Worm (Caenorhabditis elegans) whole organism, L4 larva: ENCODE measurements around the gene T21B10.4.

ENCODE experiments used
- D1046.2 ChIP-seq: fragments of 200-800 bp; sonication (Bioruptor generic); IDR thresholded peaks from 2 replicates; pipeline ENCODE4 v1.3.6; 2022; ENCODE audit warnings: missing genetic modification characterization, missing compliant biosample characterization
- F26F4.8 ChIP-seq: fragments of 200-800 bp; sonication (Bioruptor generic); conservative IDR thresholded peaks from 2 replicates; pipeline ENCODE4 v1.3.6; 2022; ENCODE audit warnings: missing genetic modification characterization, missing compliant biosample characterization
- F37D6.2 ChIP-seq: sonication (generic microtip); optimal IDR thresholded peaks from 2 replicates; lab custom pipeline; 2016; ENCODE audit warnings: mild to moderate bottlenecking, missing genetic modification characterization, missing compliant biosample characterization
- F44E2.7 ChIP-seq: fragments of 200-800 bp; sonication (Bioruptor generic); IDR thresholded peaks from 2 replicates; pipeline ENCODE4 v2.1.2; 2022; ENCODE audit warnings: missing genetic modification characterization, missing compliant biosample characterization
- F49E8.2 ChIP-seq: sonication (generic microtip); optimal IDR thresholded peaks from 2 replicates; lab custom pipeline; 2016; ENCODE audit warnings: missing compliant biosample characterization, mild to moderate bottlenecking, missing genetic modification characterization, borderline replicate concordance
- T26A8.4 ChIP-seq: fragments of 200-800 bp; sonication (Bioruptor generic); IDR thresholded peaks from 2 replicates; pipeline ENCODE4 v1.3.6; 2022; ENCODE audit warnings: missing genetic modification characterization, missing compliant biosample characterization
- Y48G9A.11 ChIP-seq: fragments of 200-800 bp; sonication (Bioruptor generic); IDR thresholded peaks from 2 replicates; pipeline ENCODE4 v1.3.6; 2022; ENCODE audit warnings: missing genetic modification reagents, missing genetic modification characterization, missing compliant biosample characterization
- Y75B8A.6 ChIP-seq: fragments of 200-800 bp; sonication (Bioruptor generic); IDR thresholded peaks from 2 replicates; pipeline ENCODE4 v1.3.6; 2022; ENCODE audit warnings: missing genetic modification reagents, missing genetic modification characterization, missing compliant biosample characterization
- ZK337.2 ChIP-seq: fragments of 200-800 bp; sonication (Bioruptor generic); IDR thresholded peaks from 2 replicates; pipeline ENCODE4 v1.3.6; 2022; ENCODE audit warnings: missing genetic modification reagents, missing genetic modification characterization, missing compliant biosample characterization
- aha-1 ChIP-seq: fragments of 150-350 bp; peaks from one replicate; lab custom pipeline; 2014; ENCODE audit warnings: missing biosample characterization, missing genetic modification characterization
- ama-1 ChIP-seq: fragments of 150-350 bp; optimal IDR thresholded peaks from 2 replicates; lab custom pipeline; 2014; ENCODE audit warnings: inconsistent platforms, mixed read lengths
- arid-1 ChIP-seq: fragments of 200-800 bp; sonication (Bioruptor generic); conservative IDR thresholded peaks from 2 replicates; pipeline ENCODE4 v1.3.6; 2022; ENCODE audit warnings: missing genetic modification reagents, missing genetic modification characterization, missing compliant biosample characterization
- attf-4 ChIP-seq: sonication (generic microtip); optimal IDR thresholded peaks from 3 replicates; lab custom pipeline; 2017; ENCODE audit warnings: missing biosample characterization, missing genetic modification characterization
- ceh-62 ChIP-seq: sonication (generic microtip); optimal IDR thresholded peaks from 2 replicates; lab custom pipeline; 2017; ENCODE audit warnings: missing biosample characterization, missing genetic modification characterization
- ceh-82 ChIP-seq: sonication (generic microtip); optimal IDR thresholded peaks from 2 replicates; lab custom pipeline; 2017; ENCODE audit warnings: missing biosample characterization, missing genetic modification characterization
- ctbp-1 ChIP-seq: fragments of 200-800 bp; sonication (Bioruptor generic); IDR thresholded peaks from 2 replicates; pipeline ENCODE4 v1.3.6; 2022; ENCODE audit warnings: missing genetic modification reagents, missing genetic modification characterization, missing compliant biosample characterization
- daf-12 ChIP-seq: fragments of 150-350 bp; optimal IDR thresholded peaks from 2 replicates; lab custom pipeline; 2014; ENCODE audit warnings: missing biosample characterization, missing genetic modification reagents, missing genetic modification characterization
- daf-16 ChIP-seq, 3 experiments: sonication (generic microtip); optimal IDR thresholded peaks; 2 replicates each; lab custom pipeline; 2016 to 2017; ENCODE audit warnings: missing genetic modification characterization in 3 of 3, missing genetic modification reagents in 3 of 3, mild to moderate bottlenecking in 2 of 3, missing compliant biosample characterization in 2 of 3, missing biosample characterization in 1 of 3, moderate library complexity in 1 of 3
- daf-8 ChIP-seq: fragments of 200-800 bp; sonication (Bioruptor generic); IDR thresholded peaks from 2 replicates; pipeline ENCODE4 v1.3.6; 2022; ENCODE audit warnings: missing genetic modification characterization, missing compliant biosample characterization
- dmd-6 ChIP-seq: fragments of 200-800 bp; sonication (Bioruptor generic); IDR thresholded peaks from 2 replicates; pipeline ENCODE4 v1.3.6; 2022; ENCODE audit warnings: missing genetic modification reagents, missing genetic modification characterization, missing compliant biosample characterization
- dmd-8 ChIP-seq: fragments of 200-800 bp; sonication (Bioruptor generic); IDR thresholded peaks from 2 replicates; pipeline ENCODE4 v1.3.6; 2022; ENCODE audit warnings: missing genetic modification characterization, missing compliant biosample characterization
- dmd-9 ChIP-seq: fragments of 200-800 bp; sonication (Bioruptor generic); IDR thresholded peaks from 2 replicates; pipeline ENCODE4 v1.3.6; 2022; ENCODE audit warnings: missing genetic modification reagents, missing genetic modification characterization, missing compliant biosample characterization
- dve-1 ChIP-seq: sonication (generic microtip); optimal IDR thresholded peaks from 2 replicates; lab custom pipeline; 2017; ENCODE audit warnings: antibody characterized with exemption, mild to moderate bottlenecking, missing genetic modification characterization, missing compliant biosample characterization; ENCODE audit not compliant: insufficient read depth
- egl-27 ChIP-seq: sonication (generic microtip); optimal IDR thresholded peaks from 3 replicates; lab custom pipeline; 2017; ENCODE audit warnings: missing biosample characterization, missing genetic modification reagents, missing genetic modification characterization
- fos-1 ChIP-seq: fragments of 150-350 bp; optimal IDR thresholded peaks from 2 replicates; lab custom pipeline; 2014; ENCODE audit warnings: missing biosample characterization, missing genetic modification characterization
- hlh-11 ChIP-seq: fragments of 200-800 bp; sonication (Bioruptor generic); optimal IDR thresholded peaks from 2 replicates; lab custom pipeline; 2018; ENCODE audit warnings: mild to moderate bottlenecking, missing genetic modification characterization, missing compliant biosample characterization
- hlh-30 ChIP-seq: sonication (generic microtip); optimal IDR thresholded peaks from 2 replicates; lab custom pipeline; 2017; ENCODE audit warnings: antibody characterized with exemption, mild to moderate bottlenecking, missing genetic modification characterization, missing compliant biosample characterization; ENCODE audit not compliant: insufficient read depth
- jun-1 ChIP-seq: fragments of 150-350 bp; optimal IDR thresholded peaks from 2 replicates; lab custom pipeline; 2014; ENCODE audit warnings: missing biosample characterization, missing genetic modification reagents, missing genetic modification characterization
- lin-39 ChIP-seq: fragments of 150-350 bp; optimal IDR thresholded peaks from 2 replicates; lab custom pipeline; 2014; ENCODE audit warnings: missing biosample characterization, missing genetic modification reagents, missing genetic modification characterization
- lsy-2 ChIP-seq, 2 experiments: fragments of 150-350 bp in 1 of 2; sonication (generic microtip) in 1 of 2; optimal IDR thresholded peaks; 2 replicates each; lab custom pipeline; 2014 to 2017; ENCODE audit warnings: missing biosample characterization in 2 of 2, missing genetic modification characterization in 2 of 2
- mxl-3 ChIP-seq: fragments of 200-800 bp; sonication (Bioruptor generic); optimal IDR thresholded peaks from 2 replicates; lab custom pipeline; 2018; ENCODE audit warnings: mild to moderate bottlenecking, missing genetic modification characterization, missing compliant biosample characterization
- nhr-11 ChIP-seq: fragments of 150-350 bp; optimal IDR thresholded peaks from 2 replicates; lab custom pipeline; 2014; ENCODE audit warnings: missing biosample characterization, missing genetic modification characterization
- nhr-237 ChIP-seq: sonication (generic microtip); optimal IDR thresholded peaks from 2 replicates; lab custom pipeline; 2017; ENCODE audit warnings: missing biosample characterization, missing genetic modification characterization
- nhr-28 ChIP-seq: fragments of 150-350 bp; optimal IDR thresholded peaks from 2 replicates; lab custom pipeline; 2014; ENCODE audit warnings: missing biosample characterization, missing genetic modification characterization
- nhr-42 ChIP-seq: fragments of 200-800 bp; sonication (Bioruptor generic); IDR thresholded peaks from 2 replicates; pipeline ENCODE4 v1.3.6; 2022; ENCODE audit warnings: missing genetic modification characterization, missing compliant biosample characterization
- nhr-6 ChIP-seq: fragments of 150-350 bp; optimal IDR thresholded peaks from 2 replicates; lab custom pipeline; 2014; ENCODE audit warnings: missing biosample characterization, missing genetic modification characterization
- snpc-4 ChIP-seq: fragments of 150-350 bp; optimal IDR thresholded peaks from 2 replicates; lab custom pipeline; 2014; ENCODE audit warnings: missing biosample characterization, missing genetic modification characterization
- unc-39 ChIP-seq: sonication (generic microtip); optimal IDR thresholded peaks from 2 replicates; lab custom pipeline; 2017; ENCODE audit warnings: missing biosample characterization, missing genetic modification characterization
- unc-62 ChIP-seq, 3 experiments: fragments of 150-350 bp in 1 of 3; sonication (generic microtip); optimal IDR thresholded peaks in 2 of 3; peaks in 1 of 3; 1 replicate in 1 of 3; 2 replicates in 2 of 3; lab custom pipeline; 2014 to 2017; ENCODE audit warnings: missing biosample characterization in 3 of 3, missing genetic modification characterization in 3 of 3, missing genetic modification reagents in 3 of 3, missing genotype in 1 of 3

T21B10.4 gene

DNA sequence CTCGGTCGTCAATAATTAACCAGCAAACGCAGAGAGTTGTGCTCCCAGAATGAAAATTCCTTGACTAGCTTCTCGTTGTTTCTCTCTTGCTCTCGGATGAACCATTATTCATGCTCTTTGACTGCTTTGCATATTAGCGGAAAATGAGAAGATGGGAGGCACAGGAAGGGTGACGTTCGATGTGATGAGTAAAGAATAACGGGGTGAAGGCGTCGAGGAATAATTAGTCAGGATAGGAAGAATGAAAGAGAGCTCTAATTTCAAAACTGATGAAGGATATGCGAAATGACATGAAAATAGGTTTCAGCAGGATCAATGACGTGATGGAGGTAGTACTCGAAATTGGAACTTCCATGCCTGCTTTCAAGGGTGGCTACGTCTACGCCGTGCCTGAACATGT, 10.6 kb downstream of the T21B10.4 start:
- TF ChIP-seq daf-16 (GFP tag; optimal IDR thresholded peaks at IDR 0.05; lab: Kevin White, UChicago) (no peak), daf-16 (tag; optimal IDR thresholded peaks at IDR 0.05; lab: Kevin White, UChicago) (no peak), nhr-6 (tag; lab: Kevin White, UChicago) (no peak), ceh-82 (no peak), unc-62 (GFP tag; optimal IDR thresholded peaks at IDR 0.05 in 1 of 2; lab: Kevin White, UChicago) (peak in 1 of 2 experiments; percentile 97), unc-62 (tag; optimal IDR thresholded peaks at IDR 0.05; lab: Kevin White, UChicago) (no peak)

ce11 chrII:8953703-8954102, 13.0 kb downstream of the T21B10.4 start:
- TF ChIP-seq dmd-8 (GFP tag; lab: Robert Waterston, UW) (no peak), attf-4 (tag; lab: Kevin White, UChicago) (no peak)

ce11 chrII:8956896-8957295, 16.2 kb downstream of the T21B10.4 start:
- TF ChIP-seq ZK337.2 (GFP tag; lab: Robert Waterston, UW) (no peak), Y48G9A.11 (GFP tag; lab: Robert Waterston, UW) (no peak), snpc-4 (no peak), arid-1 (GFP tag; lab: Robert Waterston, UW) (no peak), lin-39 (tag; lab: Kevin White, UChicago) (no peak), F26F4.8 (GFP tag; lab: Robert Waterston, UW) (no peak), dmd-9 (GFP tag; lab: Robert Waterston, UW) (no peak), jun-1 (tag; lab: Kevin White, UChicago) (no peak), unc-39 (tag; lab: Kevin White, UChicago) (no peak), F37D6.2 (no peak), daf-12 (tag; lab: Kevin White, UChicago) (no peak), dve-1 (tag; lab: Kevin White, UChicago) (no peak), T26A8.4 (no peak)
- TF ChIP-seq, all 104 proteins: peak for 0

DNA sequence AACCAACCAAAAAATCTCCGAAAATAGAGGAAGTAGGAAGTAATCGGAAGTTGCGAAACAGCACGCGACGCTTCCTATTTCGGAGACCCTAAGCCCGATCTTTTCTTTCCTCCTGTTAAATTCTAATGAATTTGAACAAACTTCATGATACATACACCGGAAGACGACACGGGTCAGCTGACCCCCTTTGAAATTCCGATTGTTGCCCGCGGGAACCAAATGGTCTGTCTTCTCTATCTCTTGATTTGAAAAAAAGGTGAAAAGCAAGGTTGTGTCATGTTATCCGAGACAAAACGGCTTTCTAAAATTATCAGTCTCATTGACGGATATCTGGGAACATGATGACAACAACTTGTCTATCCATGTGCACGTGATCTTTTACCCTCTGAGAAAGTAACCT, 18.4 kb downstream of the T21B10.4 start:
- no peak for TF ChIP-seq ama-1
- no peak for TF ChIP-seq fos-1
- TF ChIP-seq ctbp-1: no peak
- no peak for TF ChIP-seq F44E2.7
- TF ChIP-seq daf-8: no peak
- peak; percentile 22 for TF ChIP-seq hlh-11 (tag; lab: Kevin White, UChicago)
- TF ChIP-seq nhr-28: peak; percentile 2
- peak in 1 of 2 experiments; percentile 13 for TF ChIP-seq lsy-2 (tag; optimal IDR thresholded peaks at IDR 0.05; lab: Kevin White, UChicago)
- no peak for TF ChIP-seq jun-1 (tag; lab: Kevin White, UChicago)
- no peak for TF ChIP-seq egl-27 (tag; lab: Kevin White, UChicago)
- peak in 1 of 2 experiments; percentile 32 for TF ChIP-seq daf-16 (GFP tag; optimal IDR thresholded peaks at IDR 0.05; lab: Kevin White, UChicago)
- TF ChIP-seq daf-16 (tag; optimal IDR thresholded peaks at IDR 0.05; lab: Kevin White, UChicago): no peak
- no peak for TF ChIP-seq F49E8.2
- TF ChIP-seq dmd-9 (GFP tag; lab: Robert Waterston, UW): no peak
- TF ChIP-seq nhr-11 (tag; lab: Kevin White, UChicago): peak; percentile 46
- TF ChIP-seq nhr-42 (GFP tag; lab: Robert Waterston, UW): no peak
- TF ChIP-seq unc-62 (GFP tag; optimal IDR thresholded peaks at IDR 0.05 in 1 of 2; lab: Kevin White, UChicago): peak in 1 of 2 experiments; percentile 93
- no peak for TF ChIP-seq unc-62 (tag; optimal IDR thresholded peaks at IDR 0.05; lab: Kevin White, UChicago)
- TF ChIP-seq aha-1: peak; percentile 79
- TF ChIP-seq hlh-30: peak; percentile 37
- TF ChIP-seq, all 104 proteins: peak for 8

DNA sequence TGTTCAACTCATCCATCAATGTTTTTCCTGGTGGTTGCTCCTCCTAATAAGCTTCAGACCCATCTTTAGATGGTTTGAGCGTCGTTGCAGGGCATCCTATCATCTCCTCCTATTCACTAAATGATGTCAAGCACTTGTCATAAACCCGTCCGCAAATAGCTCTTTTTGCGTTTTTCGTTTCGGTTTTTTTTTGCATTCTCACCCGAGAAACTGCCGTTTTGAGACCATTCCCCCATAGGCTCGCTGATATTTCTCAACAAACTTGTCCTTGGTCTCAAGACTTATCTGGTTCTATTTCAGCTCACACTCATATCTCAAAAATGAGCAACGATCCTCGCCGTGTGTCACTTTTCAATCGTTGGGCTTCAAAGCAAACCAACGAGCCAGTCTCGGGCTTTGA, 19.7 kb downstream of the T21B10.4 start, which contains the start of gene cal-2:
Gene cal-2 (plus strand): TSS at position 301 of the 400 bp plus-strand sequence.
- no peak for TF ChIP-seq Y75B8A.6 (GFP tag; lab: Robert Waterston, UW)
- no peak for TF ChIP-seq mxl-3 (GFP tag; lab: Kevin White, UChicago)
- TF ChIP-seq nhr-237: no peak
- no peak for TF ChIP-seq D1046.2 (GFP tag; lab: Robert Waterston, UW)
- no peak for TF ChIP-seq ceh-62 (tag; lab: Kevin White, UChicago)
- TF ChIP-seq F37D6.2: no peak
- no peak for TF ChIP-seq dmd-6 (GFP tag; lab: Robert Waterston, UW)
